Worm (Caenorhabditis elegans) whole organism, late embryonic: ENCODE measurements around the gene dmsr-3.

Experiments
- ceh-2 ChIP-seq: sonication (generic microtip); optimal IDR thresholded peaks from 2 replicates; lab custom pipeline; 2016; ENCODE audit warnings: missing genotype, missing genetic modification characterization, missing compliant biosample characterization
- ceh-30 ChIP-seq: fragments of 150-350 bp; optimal IDR thresholded peaks from 2 replicates; lab custom pipeline; 2014; ENCODE audit warnings: missing biosample characterization, missing genetic modification characterization
- ceh-31 ChIP-seq: sonication (generic microtip); optimal IDR thresholded peaks from 2 replicates; lab custom pipeline; 2016; ENCODE audit warnings: missing genetic modification characterization, missing compliant biosample characterization
- ceh-48 ChIP-seq: sonication (generic microtip); optimal IDR thresholded peaks from 2 replicates; lab custom pipeline; 2016; ENCODE audit warnings: missing genetic modification characterization, inconsistent platforms, missing compliant biosample characterization
- ceh-6 ChIP-seq: fragments of 200-800 bp; sonication (Bioruptor generic); optimal IDR thresholded peaks from 2 replicates; lab custom pipeline; 2018; ENCODE audit warnings: mild to moderate bottlenecking, missing genetic modification characterization, missing compliant biosample characterization
- hlh-13 ChIP-seq: fragments of 200-800 bp; sonication (Bioruptor generic); optimal IDR thresholded peaks from 2 replicates; lab custom pipeline; 2018; ENCODE audit warnings: mild to moderate bottlenecking, missing genetic modification characterization, missing compliant biosample characterization
- lim-6 ChIP-seq: sonication (generic microtip); optimal IDR thresholded peaks from 2 replicates; lab custom pipeline; 2016; ENCODE audit warnings: missing genetic modification characterization, missing compliant biosample characterization
- madf-2 ChIP-seq: sonication (generic microtip); optimal IDR thresholded peaks from 2 replicates; lab custom pipeline; 2017; ENCODE audit warnings: missing genetic modification characterization, missing compliant biosample characterization
- npax-4 ChIP-seq: sonication (generic microtip); optimal IDR thresholded peaks from 2 replicates; lab custom pipeline; 2016; ENCODE audit warnings: missing genetic modification characterization, missing compliant biosample characterization
- pqm-1 ChIP-seq: sonication (generic microtip); optimal IDR thresholded peaks from 2 replicates; lab custom pipeline; 2016; ENCODE audit warnings: missing genetic modification characterization, missing compliant biosample characterization
- rnt-1 ChIP-seq: sonication (generic microtip); optimal IDR thresholded peaks from 2 replicates; lab custom pipeline; 2016; ENCODE audit warnings: missing genetic modification characterization, missing compliant biosample characterization
- tbx-2 ChIP-seq: sonication (generic microtip); optimal IDR thresholded peaks from 2 replicates; lab custom pipeline; 2016; ENCODE audit warnings: missing genetic modification characterization, missing compliant biosample characterization

ce11 chrII:13315637-13316523, 40.1 kb downstream of the dmsr-3 start:
- TF ChIP-seq pqm-1 (no peak), tbx-2 (tag; lab: Kevin White, UChicago) (no peak), ceh-30 (tag; lab: Kevin White, UChicago) (no peak), ceh-48 (peak; percentile 98), hlh-13 (GFP tag; lab: Kevin White, UChicago) (no peak), npax-4 (tag; lab: Kevin White, UChicago) (no peak), ceh-6 (GFP tag; lab: Kevin White, UChicago) (no peak), madf-2 (tag; lab: Kevin White, UChicago) (no peak), ceh-2 (no peak), rnt-1 (no peak), ceh-31 (no peak), lim-6 (tag; lab: Kevin White, UChicago) (no peak)
